Worm (Caenorhabditis elegans): ENCODE results near the gene F46G11.4.

Gene F46G11.4

ce11 chrX:5828085-5828484 is 29.5 kb upstream of the F46G11.4 start:
- TF ChIP-seq aha-1 (tag) (peak; percentile 83), daf-16 (GFP tag; optimal IDR thresholded peaks at IDR 0.05) (peak in 1 of 2 experiments; percentile 80), daf-16 (tag; optimal IDR thresholded peaks at IDR 0.05) (no peak), nhr-25 (tag; optimal IDR thresholded peaks at IDR 0.05; ENCODE audit: borderline replicate concordance, insufficient read depth) (peak; percentile 84), mep-1 (tag; optimal IDR thresholded peaks at IDR 0.05) (peak; percentile 28), madf-5 (GFP tag; IDR thresholded peaks at IDR 0.05) (no peak), F26F4.8 (GFP tag; conservative IDR thresholded peaks at IDR 0.05) (no peak), hlh-30 (tag; optimal IDR thresholded peaks at IDR 0.05; ENCODE audit: insufficient read depth) (peak; percentile 70), mdl-1 (tag; optimal IDR thresholded peaks at IDR 0.05) (peak in 1 of 2 experiments; percentile 67), mxl-3 (GFP tag; optimal IDR thresholded peaks at IDR 0.05) (peak; percentile 54), aly-2 (tag; optimal IDR thresholded peaks at IDR 0.05) (no peak), lsy-2 (tag; optimal IDR thresholded peaks at IDR 0.05) (peak in 1 of 2 experiments; percentile 18), nhr-28 (tag; optimal IDR thresholded peaks at IDR 0.05) (peak; percentile 72), nhr-48 (tag; optimal IDR thresholded peaks at IDR 0.05) (no peak), hlh-11 (tag; optimal IDR thresholded peaks at IDR 0.05) (peak; percentile 30), lin-15B (tag; optimal IDR thresholded peaks at IDR 0.05) (no peak), unc-62 (GFP tag; optimal IDR thresholded peaks at IDR 0.05 in 1 of 2) (peak in 1 of 2 experiments; percentile 100), unc-62 (tag; optimal IDR thresholded peaks at IDR 0.05) (no peak)

DNA sequence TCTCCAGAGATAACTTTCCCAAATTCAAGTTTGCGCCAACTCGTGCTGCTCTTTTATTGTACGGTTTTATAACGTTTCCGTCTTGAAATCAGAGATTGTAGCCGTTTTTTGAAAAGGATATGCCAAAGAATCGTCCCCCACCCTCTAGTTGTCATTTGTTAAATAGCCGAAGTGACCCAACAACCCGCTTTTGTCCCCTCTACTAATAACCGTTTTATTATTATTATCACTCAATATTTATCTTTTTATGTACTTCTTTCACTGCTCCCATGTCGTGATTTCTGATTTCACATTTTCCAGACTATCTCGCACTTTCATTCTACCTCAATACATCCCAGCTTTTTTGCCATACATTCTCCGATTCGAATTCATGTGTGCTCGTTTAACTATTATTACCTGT is 28.4 kb upstream of the F46G11.4 start:
- TF ChIP-seq vab-7 (GFP tag; IDR thresholded peaks at IDR 0.05) (no peak), unc-62 (GFP tag; optimal IDR thresholded peaks at IDR 0.05 in 1 of 2) (peak in 1 of 2 experiments; percentile 77), unc-62 (tag; optimal IDR thresholded peaks at IDR 0.05) (no peak), php-3 (GFP tag; IDR thresholded peaks at IDR 0.05) (no peak), dpl-1 (GFP tag; optimal IDR thresholded peaks at IDR 0.05) (no peak), ceh-44 (GFP tag; IDR thresholded peaks at IDR 0.05) (no peak), nhr-111 (GFP tag; optimal IDR thresholded peaks at IDR 0.05) (no peak), lsy-2 (tag; optimal IDR thresholded peaks at IDR 0.05) (no peak)

DNA sequence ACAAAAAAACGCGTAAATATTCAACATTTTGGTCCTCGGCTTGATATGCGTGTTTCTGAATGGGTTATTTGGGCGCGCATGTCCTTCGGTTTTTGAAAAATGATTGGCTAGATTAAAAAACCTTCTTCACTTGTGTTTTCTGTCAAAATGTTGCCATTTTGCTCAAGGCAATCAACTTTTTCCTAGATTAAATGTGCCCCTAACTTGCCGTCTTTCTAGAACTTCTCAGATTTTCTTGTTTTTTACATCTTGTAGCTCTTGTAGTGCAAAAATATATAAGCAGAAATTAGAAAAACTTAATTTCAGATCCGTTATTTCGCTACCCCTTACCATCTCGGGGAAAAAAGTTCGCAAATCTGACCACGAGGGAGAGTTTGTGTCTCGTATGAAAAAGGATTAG is 23.3 kb upstream of the F46G11.4 start, which contains the start of gene hbl-1:
Gene hbl-1, plus strand, starts transcription at position 301 of the 400 bp plus-strand sequence.
- TF ChIP-seq ceh-28 (tag; optimal IDR thresholded peaks at IDR 0.05) (no peak), dmd-8 (GFP tag; IDR thresholded peaks at IDR 0.05) (no peak), zip-11 (GFP tag; IDR thresholded peaks at IDR 0.05) (no peak), ztf-7 (tag; optimal IDR thresholded peaks at IDR 0.05) (no peak), dve-1 (tag; optimal IDR thresholded peaks at IDR 0.05; ENCODE audit: insufficient read depth) (no peak), unc-130 (GFP tag; optimal IDR thresholded peaks at IDR 0.05) (no peak), ZK337.2 (GFP tag; IDR thresholded peaks at IDR 0.05) (no peak), Y105C5A.15 (GFP tag; IDR thresholded peaks at IDR 0.05) (no peak), R02D3.7 (tag; optimal IDR thresholded peaks at IDR 0.05) (no peak), nhr-25 (tag; optimal IDR thresholded peaks at IDR 0.05; ENCODE audit: borderline replicate concordance, insufficient read depth) (no peak), dpl-1 (GFP tag; optimal IDR thresholded peaks at IDR 0.05) (no peak), hmg-1.1 (GFP tag; IDR thresholded peaks at IDR 0.05) (no peak), Y75B8A.6 (GFP tag; IDR thresholded peaks at IDR 0.05) (no peak), gei-8 (GFP tag; optimal IDR thresholded peaks at IDR 0.05) (no peak), nhr-42 (GFP tag; IDR thresholded peaks at IDR 0.05) (no peak), zfp-3 (GFP tag; conservative IDR thresholded peaks at IDR 0.05) (no peak), fos-1 (tag; optimal IDR thresholded peaks at IDR 0.05) (no peak)

Data from whole organism, L4 larva.